Worm (Caenorhabditis elegans): ENCODE data around the gene srh-237.

ce11 chrV:17071578-17071977 is 18.6 kb upstream of the srh-237 start, which contains the start of gene srbc-14:
- TF ChIP-seq Y55F3AM.14 (GFP tag; optimal IDR thresholded peaks at IDR 0.05) (no peak), nhr-12 (tag; optimal IDR thresholded peaks at IDR 0.05) (no peak), mdl-1 (tag; optimal IDR thresholded peaks at IDR 0.05) (no peak), unc-39 (tag; optimal IDR thresholded peaks at IDR 0.05) (no peak), lin-13 (GFP tag; optimal IDR thresholded peaks at IDR 0.05) (no peak), ceh-16 (tag; optimal IDR thresholded peaks at IDR 0.05) (no peak), ama-1 (optimal IDR thresholded peaks at IDR 0.05) (no peak), unc-62 (GFP tag; optimal IDR thresholded peaks at IDR 0.05) (no peak), lsy-2 (tag; optimal IDR thresholded peaks at IDR 0.05) (no peak), elt-1 (tag; optimal IDR thresholded peaks at IDR 0.05) (no peak)
